Worm (Caenorhabditis elegans) whole organism, early embryonic: ENCODE data around the gene F07A11.5.

Experiments
- B0310.2 ChIP-seq: sonication (generic microtip); optimal IDR thresholded peaks from 2 replicates; lab custom pipeline; 2016; ENCODE audit warnings: mild to moderate bottlenecking, missing genetic modification characterization, missing compliant biosample characterization
- F13C5.2 ChIP-seq: sonication (generic microtip); optimal IDR thresholded peaks from 2 replicates; lab custom pipeline; 2017; ENCODE audit warnings: mild to moderate bottlenecking, missing genetic modification characterization, inconsistent platforms, missing compliant biosample characterization
- ama-1 ChIP-seq: fragments of 150-350 bp; optimal IDR thresholded peaks from 2 replicates; lab custom pipeline; 2014
- ets-7 ChIP-seq: sonication (generic microtip); optimal IDR thresholded peaks from 2 replicates; lab custom pipeline; 2016; ENCODE audit warnings: missing genotype, missing genetic modification characterization, missing compliant biosample characterization
- flt-1 ChIP-seq: fragments of 200-800 bp; sonication (Bioruptor generic); IDR thresholded peaks from 2 replicates; pipeline ENCODE4 v1.3.6; 2022; ENCODE audit warnings: missing genetic modification characterization, missing compliant biosample characterization
- scrt-1 ChIP-seq: fragments of 200-800 bp; sonication (Bioruptor generic); IDR thresholded peaks from 2 replicates; pipeline ENCODE4 v1.3.6; 2022; ENCODE audit warnings: missing genetic modification characterization, missing compliant biosample characterization
- tra-4 ChIP-seq: sonication (generic microtip); optimal IDR thresholded peaks from 2 replicates; lab custom pipeline; 2017; ENCODE audit warnings: missing genetic modification characterization, missing compliant biosample characterization

ce11 chrII:11627904-11628303 lies 15.8 kb downstream of the F07A11.5 start:
- TF ChIP-seq ama-1 (no peak), B0310.2 (no peak), scrt-1 (GFP tag; lab: Robert Waterston, UW) (no peak), tra-4 (tag; lab: Kevin White, UChicago) (no peak), F13C5.2 (tag; lab: Kevin White, UChicago) (no peak), flt-1 (no peak), ets-7 (no peak)
